Worm (Caenorhabditis elegans) whole organism, mixed stage, embryonic: ENCODE measurements around the gene R08D7.5.
A peak's percentile ranks its signal among the peaks of the same experiment; 100 is the strongest.

Source experiments
- M03D4.4 ChIP-seq: sonication (generic microtip); optimal IDR thresholded peaks from 2 replicates; lab custom pipeline; 2017; ENCODE audit warnings: mild to moderate bottlenecking, missing genetic modification characterization, missing compliant biosample characterization
- bed-3 ChIP-seq: fragments of 200-800 bp; sonication (Bioruptor generic); optimal IDR thresholded peaks from 3 replicates; lab custom pipeline; 2018; ENCODE audit warnings: mild to moderate bottlenecking, missing genetic modification characterization, moderate library complexity, missing compliant biosample characterization
- blmp-1 ChIP-seq: fragments of 150-350 bp; optimal IDR thresholded peaks from 2 replicates; lab custom pipeline; 2014; ENCODE audit warnings: missing biosample characterization, missing genetic modification characterization
- ceh-39 ChIP-seq: fragments of 150-350 bp; optimal IDR thresholded peaks from 2 replicates; lab custom pipeline; 2014; ENCODE audit warnings: missing biosample characterization, missing genetic modification characterization
- ceh-43 ChIP-seq: fragments of 200-800 bp; sonication (Bioruptor generic); optimal IDR thresholded peaks from 2 replicates; lab custom pipeline; 2018; ENCODE audit warnings: mild to moderate bottlenecking, missing genetic modification characterization, moderate library complexity, missing compliant biosample characterization
- ceh-83 ChIP-seq: fragments of 200-800 bp; sonication (Bioruptor generic); optimal IDR thresholded peaks from 2 replicates; lab custom pipeline; 2018; ENCODE audit warnings: mild to moderate bottlenecking, missing genetic modification characterization, missing compliant biosample characterization
- ces-1 ChIP-seq: fragments of 150-350 bp; optimal IDR thresholded peaks from 2 replicates; lab custom pipeline; 2014; ENCODE audit warnings: missing biosample characterization, missing genetic modification reagents, missing genetic modification characterization
- cnd-1 ChIP-seq: fragments of 200-800 bp; sonication (Bioruptor generic); optimal IDR thresholded peaks from 2 replicates; lab custom pipeline; 2018; ENCODE audit warnings: mild to moderate bottlenecking, missing genetic modification characterization, missing compliant biosample characterization
- drap-1 ChIP-seq: fragments of 200-800 bp; sonication (Bioruptor generic); optimal IDR thresholded peaks from 3 replicates; lab custom pipeline; 2018; ENCODE audit warnings: mild to moderate bottlenecking, missing genetic modification characterization, missing compliant biosample characterization
- elt-1 ChIP-seq: sonication (generic microtip); optimal IDR thresholded peaks from 2 replicates; lab custom pipeline; 2017; ENCODE audit warnings: missing genetic modification characterization, mild to moderate bottlenecking, missing compliant biosample characterization, antibody characterized with exemption, moderate library complexity, borderline replicate concordance; ENCODE audit not compliant: insufficient read depth
- elt-3 ChIP-seq: fragments of 150-350 bp; optimal IDR thresholded peaks from 2 replicates; lab custom pipeline; 2014; ENCODE audit warnings: missing biosample characterization, missing genetic modification characterization
- flh-1 ChIP-seq: fragments of 200-800 bp; sonication (Bioruptor generic); optimal IDR thresholded peaks from 2 replicates; lab custom pipeline; 2018; ENCODE audit warnings: mild to moderate bottlenecking, missing genetic modification characterization, moderate library complexity, missing compliant biosample characterization
- ham-2 ChIP-seq: fragments of 200-800 bp; sonication (Bioruptor generic); optimal IDR thresholded peaks from 2 replicates; lab custom pipeline; 2018; ENCODE audit warnings: mild to moderate bottlenecking, missing genetic modification characterization, missing compliant biosample characterization
- hlh-1 ChIP-seq: fragments of 150-350 bp; optimal IDR thresholded peaks from 2 replicates; lab custom pipeline; 2014; ENCODE audit warnings: missing biosample characterization, missing genetic modification reagents, missing genetic modification characterization
- lin-13 ChIP-seq: fragments of 150-350 bp; optimal IDR thresholded peaks from 2 replicates; lab custom pipeline; 2014; ENCODE audit warnings: missing biosample characterization, missing genetic modification characterization
- lin-32 ChIP-seq: fragments of 200-800 bp; sonication (Bioruptor generic); optimal IDR thresholded peaks from 2 replicates; lab custom pipeline; 2018; ENCODE audit warnings: mild to moderate bottlenecking, missing genetic modification characterization, missing compliant biosample characterization
- lsy-2 ChIP-seq: fragments of 150-350 bp; optimal IDR thresholded peaks from 2 replicates; lab custom pipeline; 2014; ENCODE audit warnings: missing biosample characterization, missing genetic modification characterization
- mep-1 ChIP-seq: fragments of 150-350 bp; optimal IDR thresholded peaks from 2 replicates; lab custom pipeline; 2017; ENCODE audit warnings: missing biosample characterization, missing genetic modification reagents, missing genetic modification characterization, inconsistent platforms
- mls-2 ChIP-seq: sonication (generic microtip); optimal IDR thresholded peaks from 2 replicates; lab custom pipeline; 2016; ENCODE audit warnings: mild to moderate bottlenecking, missing genetic modification characterization, moderate library complexity, missing compliant biosample characterization
- nhr-12 ChIP-seq: fragments of 150-350 bp; optimal IDR thresholded peaks from 2 replicates; lab custom pipeline; 2014; ENCODE audit warnings: missing biosample characterization, missing genetic modification characterization
- nhr-2 ChIP-seq: fragments of 150-350 bp; optimal IDR thresholded peaks from 2 replicates; lab custom pipeline; 2014; ENCODE audit warnings: missing biosample characterization, missing genetic modification characterization
- nhr-237 ChIP-seq: fragments of 150-350 bp; optimal IDR thresholded peaks from 2 replicates; lab custom pipeline; 2014; ENCODE audit warnings: missing biosample characterization, missing genetic modification characterization
- nhr-28 ChIP-seq: fragments of 150-350 bp; optimal IDR thresholded peaks from 2 replicates; lab custom pipeline; 2014; ENCODE audit warnings: missing biosample characterization, missing genetic modification characterization
- nhr-76 ChIP-seq: sonication (generic microtip); optimal IDR thresholded peaks from 2 replicates; lab custom pipeline; 2017; ENCODE audit warnings: missing biosample characterization, missing genetic modification characterization
- pha-4 ChIP-seq: fragments of 150-350 bp; optimal IDR thresholded peaks from 2 replicates; lab custom pipeline; 2018; ENCODE audit warnings: missing biosample characterization, missing genetic modification reagents, missing genetic modification characterization
- sem-2 ChIP-seq: fragments of 200-800 bp; sonication (Bioruptor generic); optimal IDR thresholded peaks from 2 replicates; lab custom pipeline; 2018; ENCODE audit warnings: mild to moderate bottlenecking, missing genetic modification characterization, missing compliant biosample characterization
- snpc-4 ChIP-seq: fragments of 150-350 bp; optimal IDR thresholded peaks from 2 replicates; lab custom pipeline; 2014; ENCODE audit warnings: missing biosample characterization, missing genetic modification characterization
- sptf-1 ChIP-seq: sonication (generic microtip); optimal IDR thresholded peaks from 2 replicates; lab custom pipeline; 2017; ENCODE audit warnings: mild to moderate bottlenecking, missing genetic modification characterization, moderate library complexity, missing compliant biosample characterization
- tbx-8 ChIP-seq: fragments of 200-800 bp; sonication (Bioruptor generic); optimal IDR thresholded peaks from 2 replicates; lab custom pipeline; 2018; ENCODE audit warnings: mild to moderate bottlenecking, missing genetic modification characterization, moderate library complexity, missing compliant biosample characterization
- unc-120 ChIP-seq: sonication (generic microtip); optimal IDR thresholded peaks from 2 replicates; lab custom pipeline; 2017; ENCODE audit warnings: missing genetic modification characterization, missing compliant biosample characterization; ENCODE audit not compliant: poor library complexity, severe bottlenecking
- unc-39 ChIP-seq: fragments of 150-350 bp; optimal IDR thresholded peaks from 2 replicates; lab custom pipeline; 2014; ENCODE audit warnings: missing biosample characterization, missing genetic modification characterization
- unc-62 ChIP-seq: fragments of 150-350 bp; optimal IDR thresholded peaks from 2 replicates; lab custom pipeline; 2014; ENCODE audit warnings: missing biosample characterization, missing genetic modification reagents, missing genetic modification characterization
- ztf-11 ChIP-seq: fragments of 150-350 bp; optimal IDR thresholded peaks from 2 replicates; lab custom pipeline; 2014; ENCODE audit warnings: missing biosample characterization, missing genetic modification characterization

R08D7.5 gene

DNA sequence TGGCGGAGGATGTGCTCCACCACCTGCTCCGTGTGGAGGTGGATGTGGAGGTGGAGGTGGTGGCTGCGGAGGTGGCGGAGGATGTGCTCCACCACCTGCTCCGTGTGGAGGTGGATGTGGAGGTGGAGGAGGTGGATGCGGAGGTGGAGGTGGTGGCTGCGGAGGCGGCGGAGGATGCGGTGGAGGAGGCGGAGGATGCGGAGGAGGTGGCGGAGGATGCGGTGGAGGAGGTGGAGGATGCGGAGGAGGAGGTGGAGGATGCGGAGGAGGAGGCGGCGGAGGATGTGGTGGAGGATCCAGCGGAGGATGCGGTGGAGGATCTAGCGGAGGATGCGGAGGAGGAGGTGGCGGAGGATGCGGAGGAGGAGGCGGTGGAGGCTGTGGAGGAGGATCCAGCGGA is 11.5 kb upstream of the R08D7.5 start:
- TF ChIP-seq nhr-28 (tag; lab: Kevin White, UChicago) (no peak), unc-62 (GFP tag; lab: Kevin White, UChicago) (no peak), mls-2 (tag; lab: Kevin White, UChicago) (no peak), tbx-8 (GFP tag; lab: Kevin White, UChicago) (no peak), bed-3 (no peak), ceh-83 (GFP tag; lab: Kevin White, UChicago) (no peak), lsy-2 (no peak), cnd-1 (tag; lab: Kevin White, UChicago) (peak; percentile 40), mep-1 (no peak), snpc-4 (tag; lab: Kevin White, UChicago) (no peak), lin-32 (no peak), flh-1 (GFP tag; lab: Kevin White, UChicago) (no peak), pha-4 (tag; lab: Kevin White, UChicago) (no peak), ces-1 (GFP tag; lab: Kevin White, UChicago) (no peak), lin-13 (tag; lab: Kevin White, UChicago) (no peak), unc-39 (tag; lab: Kevin White, UChicago) (no peak), nhr-2 (tag; lab: Kevin White, UChicago) (no peak), sptf-1 (tag; lab: Kevin White, UChicago) (peak; percentile 21)

DNA sequence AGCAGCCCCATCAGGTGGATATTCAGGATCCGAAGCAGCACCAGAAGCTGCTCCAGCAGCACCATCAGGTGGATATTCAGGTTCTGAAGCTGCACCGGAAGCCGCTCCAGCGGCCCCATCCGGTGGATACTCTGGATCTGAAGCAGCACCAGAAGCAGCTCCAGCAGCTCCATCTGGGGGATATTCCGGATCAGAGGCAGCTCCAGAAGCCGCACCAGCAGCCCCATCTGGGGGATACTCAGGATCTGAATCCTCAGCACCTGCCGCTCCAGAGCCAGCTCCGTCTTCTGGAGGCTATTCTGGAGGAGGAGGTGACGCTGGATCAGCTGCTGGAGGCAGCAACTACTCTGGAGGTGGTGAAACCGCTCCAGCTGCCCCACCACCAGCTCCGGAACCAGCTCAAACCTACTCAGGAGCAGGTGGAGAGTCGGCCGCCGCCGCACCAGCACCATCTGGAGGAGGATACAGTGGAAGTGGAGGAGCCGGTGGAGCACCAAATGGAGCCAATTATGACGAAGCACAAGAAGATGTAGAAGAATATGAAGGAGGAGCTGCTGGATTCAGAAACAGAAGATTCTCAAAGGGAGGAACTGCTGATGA is 9.1 kb upstream of the R08D7.5 start:
- TF ChIP-seq pha-4 (tag; lab: Kevin White, UChicago), result no peak
- no peak for TF ChIP-seq ceh-39 (tag; lab: Kevin White, UChicago)
- TF ChIP-seq ham-2 (GFP tag; lab: Kevin White, UChicago), result no peak
- TF ChIP-seq nhr-237 (tag; lab: Kevin White, UChicago), result no peak
- TF ChIP-seq ceh-83 (GFP tag; lab: Kevin White, UChicago), result no peak
- TF ChIP-seq tbx-8 (GFP tag; lab: Kevin White, UChicago), result no peak
- no peak for TF ChIP-seq elt-3 (tag; lab: Kevin White, UChicago)
- no peak for TF ChIP-seq unc-62 (GFP tag; lab: Kevin White, UChicago)
- no peak for TF ChIP-seq bed-3
- no peak for TF ChIP-seq nhr-12 (tag; lab: Kevin White, UChicago)
- no peak for TF ChIP-seq M03D4.4 (tag; lab: Kevin White, UChicago)
- no peak for TF ChIP-seq mls-2 (tag; lab: Kevin White, UChicago)

ce11 chrIII:8967639-8968038 is 6.3 kb upstream of the R08D7.5 start, which contains the start of the genes bud-13 and rpap-2:
Gene bud-13, minus strand, starts transcription at chrIII:8967727.
Gene rpap-2, plus strand, starts transcription at chrIII:8967967.
- TF ChIP-seq ceh-39 (tag; lab: Kevin White, UChicago) (no peak), nhr-76 (no peak), ham-2 (GFP tag; lab: Kevin White, UChicago) (no peak), pha-4 (tag; lab: Kevin White, UChicago) (no peak), unc-62 (GFP tag; lab: Kevin White, UChicago) (no peak), drap-1 (GFP tag; lab: Kevin White, UChicago) (no peak), ceh-43 (GFP tag; lab: Kevin White, UChicago) (no peak)

DNA sequence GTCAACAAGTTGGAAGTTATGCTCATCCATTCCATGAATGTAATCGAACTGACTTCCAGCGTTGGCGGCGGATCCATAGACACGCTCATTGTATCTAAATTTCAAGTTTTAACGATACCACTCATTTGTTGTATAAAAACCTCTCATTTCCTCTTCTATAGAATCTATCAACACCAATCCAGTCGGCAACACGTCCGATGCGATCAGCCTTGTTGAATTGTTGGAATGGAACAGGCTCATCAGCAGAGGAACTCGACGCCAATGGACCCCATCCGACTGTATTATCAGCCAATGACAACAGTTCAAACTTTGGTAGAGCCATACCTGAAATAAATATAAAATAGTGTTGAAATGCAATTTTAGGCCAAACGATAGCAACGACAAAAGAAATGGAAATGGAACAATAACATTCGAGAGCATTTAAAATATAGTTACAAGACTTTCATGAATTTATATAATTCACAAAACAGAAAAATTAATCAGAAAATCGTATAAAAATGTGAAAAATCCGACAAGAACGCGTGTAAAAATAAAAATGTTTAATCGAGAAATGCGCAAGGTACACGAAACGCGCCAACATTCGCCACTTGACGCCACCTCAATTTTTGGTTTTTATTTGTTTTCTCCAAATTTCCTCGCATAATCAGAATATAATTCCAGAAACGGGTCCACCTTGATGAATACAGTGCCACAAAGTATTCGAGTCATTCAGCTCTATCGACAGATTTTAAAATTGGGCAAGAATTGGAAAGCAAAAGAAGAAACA is 2.5 kb upstream of the R08D7.5 start, which contains the start of the genes eif-3.D and R08D7.4:
eif-3.D (minus strand) TSS at position 324 of the 766 bp plus-strand sequence.
R08D7.4 (plus strand) TSS at position 638 of the 766 bp plus-strand sequence.
- TF ChIP-seq drap-1 (GFP tag; lab: Kevin White, UChicago), result no peak
- TF ChIP-seq elt-3 (tag; lab: Kevin White, UChicago), result no peak
- peak; percentile 64 for TF ChIP-seq mls-2 (tag; lab: Kevin White, UChicago)
- TF ChIP-seq bed-3, result peak; percentile 16
- no peak for TF ChIP-seq tbx-8 (GFP tag; lab: Kevin White, UChicago)
- TF ChIP-seq pha-4 (tag; lab: Kevin White, UChicago), result peak; percentile 49
- TF ChIP-seq ceh-83 (GFP tag; lab: Kevin White, UChicago), result no peak
- no peak for TF ChIP-seq flh-1 (GFP tag; lab: Kevin White, UChicago)
- TF ChIP-seq nhr-237 (tag; lab: Kevin White, UChicago), result peak; percentile 33
- no peak for TF ChIP-seq blmp-1 (tag; lab: Kevin White, UChicago)
- TF ChIP-seq sem-2 (GFP tag; lab: Kevin White, UChicago), result no peak
- no peak for TF ChIP-seq elt-1 (tag; lab: Kevin White, UChicago)
- no peak for TF ChIP-seq nhr-76
- peak; percentile 56 for TF ChIP-seq lsy-2
- TF ChIP-seq ztf-11, result peak; percentile 46
- no peak for TF ChIP-seq unc-62 (GFP tag; lab: Kevin White, UChicago)
- TF ChIP-seq unc-120 (tag; lab: Kevin White, UChicago), result peak; percentile 37
- TF ChIP-seq sptf-1 (tag; lab: Kevin White, UChicago), result peak; percentile 79
- TF ChIP-seq unc-39 (tag; lab: Kevin White, UChicago), result no peak
- TF ChIP-seq lin-32, result no peak
- TF ChIP-seq lin-13 (tag; lab: Kevin White, UChicago), result peak; percentile 31
- no peak for TF ChIP-seq ces-1 (GFP tag; lab: Kevin White, UChicago)
- TF ChIP-seq hlh-1, result no peak
- no peak for TF ChIP-seq mep-1
- TF ChIP-seq M03D4.4 (tag; lab: Kevin White, UChicago), result peak; percentile 58
- peak; percentile 9 for TF ChIP-seq cnd-1 (tag; lab: Kevin White, UChicago)
